Fruit fly (Drosophila melanogaster): ENCODE results near the gene Sfp87B.

Gene Sfp87B

DNA sequence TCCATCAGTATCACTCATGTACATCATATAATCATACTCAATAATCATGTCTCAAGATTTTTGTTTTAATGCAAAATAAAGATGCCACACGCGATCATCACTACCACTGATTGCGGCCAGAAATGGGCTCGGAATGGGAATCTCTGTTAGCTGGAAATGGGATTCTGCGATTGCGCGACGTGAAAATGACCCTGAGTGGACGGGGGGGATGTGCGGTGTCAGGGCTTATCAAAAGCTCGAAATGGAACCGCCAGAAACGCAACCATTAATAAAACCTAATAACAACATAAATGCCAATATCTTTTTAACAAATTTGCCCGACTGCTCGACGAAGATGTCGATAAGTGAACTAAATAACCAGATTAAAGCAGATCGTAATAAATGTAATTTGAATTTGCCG is 43.5 kb downstream of the Sfp87B start:
- no peak for TF ChIP-seq Ets98B (GFP tag; IDR thresholded peaks at IDR 0.05)
- no peak for TF ChIP-seq gl (tag; optimal IDR thresholded peaks at IDR 0.05)
- no peak for TF ChIP-seq EcR (GFP tag; optimal IDR thresholded peaks at IDR 0.05)
- no peak for TF ChIP-seq Pif1B (GFP tag; optimal IDR thresholded peaks at IDR 0.05)
- no peak for TF ChIP-seq CG15710 (tag; optimal IDR thresholded peaks at IDR 0.05)
- TF ChIP-seq CG9948 (tag; optimal IDR thresholded peaks at IDR 0.05), result no peak
- no peak for TF ChIP-seq fd96Ca (GFP tag; IDR thresholded peaks at IDR 0.05)
- TF ChIP-seq CG10348 (GFP tag; IDR thresholded peaks at IDR 0.05), result no peak
- no peak for TF ChIP-seq CG13204 (GFP tag; optimal IDR thresholded peaks at IDR 0.05)

dm6 chr3R:12317325-12317724 is 44.4 kb downstream of the Sfp87B start:
- no peak for TF ChIP-seq CG4496 (GFP tag; IDR thresholded peaks at IDR 0.05)
- no peak for TF ChIP-seq EcR (GFP tag; optimal IDR thresholded peaks at IDR 0.05)
- TF ChIP-seq Pif1B (GFP tag; optimal IDR thresholded peaks at IDR 0.05), result no peak
- no peak for TF ChIP-seq gl (tag; optimal IDR thresholded peaks at IDR 0.05)
- TF ChIP-seq CG14655 (GFP tag; optimal IDR thresholded peaks at IDR 0.05), result no peak
- TF ChIP-seq CG15710 (tag; optimal IDR thresholded peaks at IDR 0.05), result no peak
- no peak for TF ChIP-seq CG17806 (tag; optimal IDR thresholded peaks at IDR 0.05)
